Fruit fly (Drosophila melanogaster): Measurements from ENCODE around the gene Pglym78.

The Pglym78 gene

DNA sequence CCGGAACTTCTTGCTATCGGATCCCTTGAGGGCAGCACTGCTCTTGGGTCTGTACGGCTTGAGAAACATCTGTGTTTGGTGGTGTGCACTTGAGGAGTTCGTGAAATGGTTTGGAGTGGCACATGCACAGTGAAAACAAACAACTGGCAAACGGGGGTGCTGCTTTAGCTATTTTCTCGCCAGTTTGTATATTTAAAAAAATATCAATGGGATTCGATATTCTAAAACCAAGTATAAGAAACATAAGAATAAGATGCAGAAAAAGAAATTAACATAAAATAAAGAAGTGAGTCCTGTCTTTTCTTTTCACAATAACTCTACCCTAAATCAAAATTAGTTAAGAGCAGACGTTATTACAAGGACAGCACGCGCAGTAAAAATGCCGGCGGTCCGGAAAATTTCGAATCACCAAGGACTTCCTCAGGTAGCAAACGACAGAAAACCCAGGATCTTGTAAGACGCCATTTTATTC is 3.6 kb downstream of the Pglym78 start, which contains the start of gene eIF2D:
Gene eIF2D (minus strand): TSS at position 174 of the 472 bp plus-strand sequence.
- TF ChIP-seq CTCF (optimal IDR thresholded peaks at IDR 0.05) = no peak
- no peak for TF ChIP-seq CG8478 (optimal IDR thresholded peaks at IDR 0.05)

DNA sequence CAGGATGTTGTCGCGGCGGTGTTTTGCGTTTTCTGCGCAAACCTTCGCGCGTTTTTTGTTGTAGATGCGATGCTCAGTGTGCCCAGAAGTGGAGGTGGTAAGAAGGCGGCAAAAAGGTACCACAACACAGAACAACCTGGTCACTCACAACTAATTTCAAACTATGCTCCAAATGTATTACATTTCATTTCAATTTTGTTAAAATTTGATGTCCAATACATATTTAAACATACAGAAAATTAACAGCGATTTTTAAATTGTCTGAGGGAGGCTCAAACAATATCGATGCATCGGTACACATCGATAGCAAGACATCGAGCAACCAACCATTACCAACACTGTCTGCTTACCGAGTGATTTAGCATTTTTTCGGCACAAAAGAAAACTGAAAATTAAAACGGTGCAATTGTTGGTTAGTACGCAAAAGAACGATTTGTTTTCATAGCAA is 5.2 kb downstream of the Pglym78 start, which contains the start of the genes Slbp and Rpn2:
Gene Slbp (minus strand): TSS at position 70 of the 448 bp plus-strand sequence.
Gene Rpn2 (plus strand): TSS at position 328 of the 448 bp plus-strand sequence.
- TF ChIP-seq CG8478 (optimal IDR thresholded peaks at IDR 0.05) (no peak), CTCF (optimal IDR thresholded peaks at IDR 0.05) (no peak)

DNA sequence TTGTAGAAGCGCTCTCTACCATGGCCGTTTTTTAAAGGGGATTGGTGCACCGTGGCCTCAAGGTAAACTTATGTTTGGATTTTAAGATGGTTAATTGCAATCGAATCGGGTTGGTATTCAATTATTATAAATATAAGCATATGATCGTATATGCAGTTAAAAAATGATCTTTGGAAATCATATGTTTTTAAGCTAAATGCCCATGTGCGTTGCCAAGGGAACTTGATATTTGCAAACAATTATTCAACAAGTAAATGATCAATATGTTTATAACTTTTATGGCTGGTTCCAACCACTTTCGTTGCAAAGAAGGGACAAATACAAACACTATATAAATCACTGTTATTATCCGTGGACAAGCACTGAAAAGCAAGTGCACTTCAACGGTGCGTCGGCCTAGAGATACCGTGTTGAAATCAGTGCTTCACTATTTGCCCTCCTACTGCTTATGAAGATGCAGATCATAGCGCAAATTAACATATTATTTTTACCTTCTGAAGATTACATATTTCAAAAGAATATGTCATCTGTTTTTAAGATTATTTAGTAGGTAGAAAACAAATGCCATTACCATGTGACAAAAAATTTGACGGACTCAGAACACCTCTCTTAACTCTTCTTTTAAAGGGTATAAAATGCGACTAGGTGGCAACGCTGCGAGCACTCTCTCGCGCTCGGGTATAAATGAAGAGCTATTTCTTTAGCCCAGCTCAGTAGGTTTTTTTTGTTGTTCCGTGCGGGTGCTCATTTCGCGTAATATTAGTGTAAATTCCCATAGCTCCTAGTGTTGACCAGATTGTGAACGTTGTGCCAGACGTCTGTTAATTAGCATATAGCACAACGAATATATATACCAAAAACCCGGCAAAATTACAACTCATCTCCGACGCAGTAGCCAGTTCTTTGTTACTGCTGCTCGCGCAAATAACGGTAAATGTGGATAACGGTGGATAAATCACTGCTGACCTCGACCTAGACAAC is 9.7 kb downstream of the Pglym78 start, which contains the start of gene rdog:
Gene rdog (plus strand): TSS at position 705 of the 981 bp plus-strand sequence.
- no peak for TF ChIP-seq CG8478 (optimal IDR thresholded peaks at IDR 0.05)
- no peak for TF ChIP-seq CTCF (optimal IDR thresholded peaks at IDR 0.05)

DNA sequence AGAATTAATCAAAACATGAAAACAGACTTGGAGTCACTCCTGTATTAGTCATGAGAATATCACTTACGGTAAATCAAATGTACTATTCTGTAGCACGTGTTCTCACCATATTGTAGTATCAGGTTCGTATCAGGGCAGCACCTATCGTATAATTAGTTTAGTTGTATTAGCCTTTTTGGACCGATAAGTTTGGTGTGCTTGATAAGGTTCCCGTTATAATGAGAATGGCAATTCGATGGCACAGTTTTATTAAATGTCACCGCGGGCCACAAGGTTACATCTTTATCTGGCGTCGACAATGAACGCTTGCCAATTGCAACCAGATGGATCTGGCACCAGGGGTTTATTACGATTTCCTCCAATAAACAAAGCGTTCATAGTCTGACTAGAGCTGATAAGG is 10.7 kb downstream of the Pglym78 start:
- TF ChIP-seq CG8478 (optimal IDR thresholded peaks at IDR 0.05) (no peak), CTCF (optimal IDR thresholded peaks at IDR 0.05) (no peak)

DNA sequence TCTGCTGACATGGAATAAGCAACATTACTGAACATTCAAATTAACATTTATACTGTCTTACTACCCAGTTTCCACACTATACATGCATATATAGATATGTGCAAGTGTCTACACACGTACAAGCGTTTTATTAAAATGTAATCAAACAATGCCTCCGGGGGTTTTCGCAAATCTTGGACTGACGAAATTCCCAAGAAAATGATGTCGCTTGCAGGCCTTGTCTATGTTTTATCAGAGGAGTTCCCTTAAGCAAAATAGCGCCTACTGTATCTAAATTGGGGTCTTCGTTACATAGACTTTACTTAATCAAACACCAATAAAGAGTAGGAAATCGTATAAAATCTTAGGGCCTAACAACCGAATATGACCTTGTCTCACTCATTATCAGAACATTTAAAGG is 11.6 kb downstream of the Pglym78 start:
- TF ChIP-seq CTCF (optimal IDR thresholded peaks at IDR 0.05) (no peak), CG8478 (optimal IDR thresholded peaks at IDR 0.05) (no peak)

DNA sequence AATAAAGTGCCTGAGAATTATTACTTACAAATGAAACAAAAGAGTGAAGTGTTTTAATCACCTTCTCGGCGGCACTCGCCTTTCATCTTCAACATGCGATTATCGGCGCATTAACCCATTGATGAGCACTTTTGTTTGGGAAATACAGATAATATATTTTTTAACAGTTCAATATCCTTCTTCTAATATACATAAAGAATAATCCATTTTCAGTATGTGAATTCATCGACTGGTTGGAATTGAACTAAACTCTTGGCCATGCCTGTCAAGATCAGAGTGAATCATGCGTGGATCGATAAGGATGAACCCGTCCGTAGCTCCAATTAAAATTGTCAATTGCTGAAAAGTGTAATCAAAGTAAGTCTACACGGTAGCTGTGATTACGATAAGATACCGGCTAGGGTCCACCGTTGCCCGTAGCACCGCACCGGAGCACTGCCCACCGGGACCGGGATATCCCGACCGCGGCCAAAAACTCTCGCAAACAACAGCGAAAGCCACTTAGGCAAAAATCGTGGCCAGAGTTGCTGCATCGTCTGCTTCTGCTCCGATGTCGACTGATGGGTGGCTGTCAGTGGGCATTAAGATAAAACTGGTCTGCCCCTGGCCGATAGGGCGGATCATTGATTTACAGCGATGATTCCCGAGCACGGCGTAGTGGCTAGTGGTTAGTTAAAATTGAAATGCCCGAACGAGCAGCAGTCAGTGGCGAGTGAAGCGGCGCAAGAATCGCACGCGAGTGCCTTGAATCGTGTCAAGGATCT is 17.1 kb downstream of the Pglym78 start, which contains the start of gene CG11898:
Gene CG11898 (plus strand): TSS at position 714 of the 764 bp plus-strand sequence.
- TF ChIP-seq CG8478 (optimal IDR thresholded peaks at IDR 0.05) (no peak), CTCF (optimal IDR thresholded peaks at IDR 0.05) (no peak)

DNA sequence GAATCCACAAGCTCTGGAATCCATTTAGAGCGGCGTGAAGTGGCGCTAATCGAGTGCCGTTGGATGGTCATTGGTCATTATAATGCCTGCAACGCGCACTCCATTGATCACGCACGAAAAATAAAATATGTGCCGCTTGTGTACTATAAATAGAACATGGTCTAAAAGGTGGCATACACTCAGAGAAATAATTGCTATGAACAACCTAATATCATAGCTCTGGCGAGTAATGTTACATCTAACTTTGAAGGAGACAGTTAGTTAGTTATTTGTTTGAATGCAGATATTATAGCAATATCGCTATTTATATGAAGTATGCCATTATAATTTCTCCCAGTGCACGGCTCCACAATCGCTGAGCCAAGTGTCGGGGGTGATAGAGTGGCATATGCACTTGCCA is 42.9 kb downstream of the Pglym78 start:
- TF ChIP-seq CTCF (optimal IDR thresholded peaks at IDR 0.05) = no peak
- TF ChIP-seq CG8478 (optimal IDR thresholded peaks at IDR 0.05) = no peak

DNA sequence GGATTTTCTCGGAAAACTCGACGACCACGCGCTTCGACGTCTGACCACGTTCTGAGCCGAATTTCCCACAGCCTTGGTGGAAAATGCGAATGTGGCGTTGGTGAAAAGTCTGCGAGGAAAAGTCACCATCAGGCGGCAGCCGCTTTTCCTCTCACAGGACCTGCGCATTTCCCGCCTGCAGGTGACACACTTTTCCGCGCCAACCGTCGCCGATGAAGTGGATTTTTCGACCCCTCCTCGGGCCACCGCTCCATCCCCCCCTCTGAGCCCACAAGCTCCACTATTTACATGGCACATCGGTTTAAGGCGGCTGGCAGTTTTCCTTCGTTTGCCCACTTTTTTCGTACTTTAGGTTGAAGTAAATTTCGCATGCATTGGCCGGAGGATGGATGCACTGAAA is 46.9 kb downstream of the Pglym78 start, which contains the start of gene jus:
Gene jus (minus strand): TSS at position 38 of the 400 bp plus-strand sequence.
- TF ChIP-seq CTCF (optimal IDR thresholded peaks at IDR 0.05) (no peak), CG8478 (optimal IDR thresholded peaks at IDR 0.05) (no peak)

DNA sequence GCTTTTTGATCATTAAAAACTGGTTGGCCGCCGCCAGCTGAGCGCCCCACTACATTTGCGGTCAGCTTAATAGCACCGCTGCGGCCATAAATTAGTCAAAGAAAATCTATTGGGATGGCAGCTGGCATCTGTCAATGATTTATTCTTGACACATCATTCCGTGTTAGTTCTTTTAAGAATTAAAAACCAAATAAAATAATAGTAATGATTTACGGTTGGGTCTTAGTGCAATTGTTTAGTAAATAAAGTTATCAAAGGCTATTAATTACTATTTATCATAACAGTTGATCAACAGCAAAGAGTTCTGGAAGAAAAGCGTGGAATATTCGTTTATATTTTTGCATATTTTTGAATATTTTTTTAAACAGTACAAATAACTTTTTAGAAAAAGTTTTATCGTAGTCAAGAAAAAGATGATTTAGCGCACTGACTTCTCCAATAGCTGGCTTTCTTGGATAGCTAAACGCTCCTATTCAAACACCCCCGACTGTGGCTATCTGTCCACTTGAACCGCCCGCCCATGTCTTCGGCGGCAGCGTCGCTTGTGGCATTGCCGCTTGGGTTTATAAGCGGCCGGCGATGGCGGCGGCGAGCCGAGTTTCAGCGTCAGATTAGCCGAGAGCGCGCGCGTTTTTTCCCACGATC is 49.0 kb downstream of the Pglym78 start, which contains the start of gene CG14515:
Gene CG14515 (plus strand): TSS at position 590 of the 645 bp plus-strand sequence.
- TF ChIP-seq CG8478 (optimal IDR thresholded peaks at IDR 0.05) (no peak), CTCF (optimal IDR thresholded peaks at IDR 0.05) (no peak)

DNA sequence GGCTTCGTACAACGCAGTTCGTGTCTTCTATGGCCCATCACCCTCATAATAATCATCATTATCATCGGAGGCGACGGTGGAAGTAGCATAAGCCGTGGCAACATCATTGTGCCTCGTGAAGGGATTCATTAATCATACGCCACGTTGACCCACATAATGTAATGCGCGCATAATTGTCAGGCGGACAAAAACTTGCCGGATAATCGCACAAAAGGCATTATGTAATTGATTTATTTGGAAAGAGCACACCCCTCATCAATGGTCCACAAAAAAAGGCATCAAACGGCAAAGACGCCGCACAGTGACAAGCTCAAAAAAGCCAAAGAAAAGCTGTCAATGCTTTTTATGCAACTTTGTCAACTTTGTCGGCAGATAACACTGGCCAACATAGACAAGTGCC is 50.3 kb downstream of the Pglym78 start:
- TF ChIP-seq CTCF (optimal IDR thresholded peaks at IDR 0.05) (no peak), CG8478 (optimal IDR thresholded peaks at IDR 0.05) (no peak)

Measured in S2 (cell line).